Fruit fly (Drosophila melanogaster) whole organism, embryonic: ENCODE measurements around the gene toy.

Experiments
- BEAF-32 ChIP-seq: fragments of 200-800 bp; sonication (Bioruptor generic); optimal IDR thresholded peaks from 3 replicates; lab custom pipeline; 2017; ENCODE audit warnings: missing biosample characterization, missing genetic modification characterization, mild to moderate bottlenecking, moderate library complexity, missing genetic modification reagents
- BtbVII ChIP-seq: fragments of 200-800 bp; sonication (Bioruptor generic); optimal IDR thresholded peaks from 3 replicates; lab custom pipeline; 2017; ENCODE audit warnings: missing biosample characterization, mild to moderate bottlenecking, missing genetic modification characterization
- CG10321 ChIP-seq: fragments of 200-800 bp; sonication (Bioruptor generic); IDR thresholded peaks from 2 replicates; pipeline ENCODE4 v1.3.6; 2022; ENCODE audit warnings: missing biosample characterization, missing genetic modification characterization
- CG1233 ChIP-seq: fragments of 200-800 bp; sonication (Bioruptor generic); optimal IDR thresholded peaks from 4 replicates; lab custom pipeline; 2018; ENCODE audit warnings: missing biosample characterization, mild to moderate bottlenecking, missing genetic modification characterization
- CG12391 ChIP-seq: fragments of 200-800 bp; sonication (Bioruptor generic); optimal IDR thresholded peaks from 3 replicates; lab custom pipeline; 2018; ENCODE audit warnings: missing biosample characterization, mild to moderate bottlenecking, missing genetic modification characterization, moderate library complexity
- CG12659 ChIP-seq: fragments of 200-800 bp; sonication (Bioruptor generic); optimal IDR thresholded peaks from 3 replicates; lab custom pipeline; 2017; ENCODE audit warnings: mild to moderate bottlenecking, missing biosample characterization, missing genetic modification reagents, missing genetic modification characterization
- CG1647 ChIP-seq: fragments of 200-800 bp; sonication (Bioruptor generic); optimal IDR thresholded peaks from 3 replicates; lab custom pipeline; 2016; ENCODE audit warnings: missing biosample characterization, missing genetic modification characterization
- CG17186 ChIP-seq: fragments of 200-800 bp; sonication (Bioruptor generic); optimal IDR thresholded peaks from 3 replicates; lab custom pipeline; 2017; ENCODE audit warnings: missing biosample characterization, missing genetic modification reagents, missing genetic modification characterization
- CG18599 ChIP-seq: fragments of 200-800 bp; sonication (Bioruptor generic); optimal IDR thresholded peaks from 3 replicates; lab custom pipeline; 2017; ENCODE audit warnings: missing biosample characterization, missing genetic modification characterization, mild to moderate bottlenecking, moderate library complexity, missing genetic modification reagents
- CG18619 ChIP-seq: fragments of 200-800 bp; sonication (Bioruptor generic); optimal IDR thresholded peaks from 3 replicates; lab custom pipeline; 2017; ENCODE audit warnings: missing biosample characterization, mild to moderate bottlenecking, missing genetic modification characterization
- CG30431 ChIP-seq: fragments of 200-800 bp; sonication (Bioruptor generic); optimal IDR thresholded peaks from 2 replicates; lab custom pipeline; 2017; ENCODE audit warnings: missing biosample characterization, missing genetic modification characterization
- CG3407 ChIP-seq: fragments of 200-800 bp; sonication (Bioruptor generic); optimal IDR thresholded peaks from 2 replicates; lab custom pipeline; 2018; ENCODE audit warnings: missing biosample characterization, mild to moderate bottlenecking, missing genetic modification characterization
- CG34422 ChIP-seq: fragments of 200-800 bp; sonication (Bioruptor generic); IDR thresholded peaks from 3 replicates; pipeline ENCODE4 v1.3.6; 2022; ENCODE audit warnings: missing biosample characterization, missing genetic modification characterization
- CG42726 ChIP-seq: fragments of 200-800 bp; sonication (Bioruptor generic); IDR thresholded peaks from 2 replicates; pipeline ENCODE4 v1.3.6; 2022; ENCODE audit warnings: missing biosample characterization, missing genetic modification characterization; ENCODE audit not compliant: partially characterized antibody
- CG6654 ChIP-seq: fragments of 200-800 bp; sonication (Bioruptor generic); optimal IDR thresholded peaks from 2 replicates; lab custom pipeline; 2017; ENCODE audit warnings: missing biosample characterization, mild to moderate bottlenecking, missing genetic modification characterization
- CG8089 ChIP-seq: fragments of 200-800 bp; sonication (Bioruptor generic); optimal IDR thresholded peaks from 3 replicates; lab custom pipeline; 2016; ENCODE audit warnings: missing biosample characterization, missing genetic modification characterization
- CG8290 ChIP-seq, 3 experiments: fragments of 200-800 bp; sonication (Bioruptor generic); optimal IDR thresholded peaks; 2 replicates each; lab custom pipeline; 2016 to 2019; ENCODE audit warnings: missing biosample characterization in 3 of 3, missing genetic modification characterization in 3 of 3, mild to moderate bottlenecking in 2 of 3, moderate library complexity in 1 of 3
- Dll ChIP-seq: fragments of 200-800 bp; sonication (Bioruptor generic); IDR thresholded peaks from 4 replicates; pipeline ENCODE4 v1.3.6; 2022; ENCODE audit warnings: missing biosample characterization, missing genetic modification characterization; ENCODE audit not compliant: partially characterized antibody
- HmgD ChIP-seq: fragments of 200-800 bp; sonication (Bioruptor generic); optimal IDR thresholded peaks from 3 replicates; lab custom pipeline; 2016; ENCODE audit warnings: missing biosample characterization, missing genetic modification characterization
- Kr ChIP-seq: fragments of 200-800 bp; sonication (Bioruptor generic); optimal IDR thresholded peaks from 2 replicates; lab custom pipeline; 2017; ENCODE audit warnings: missing biosample characterization, mild to moderate bottlenecking, missing genetic modification characterization
- Rx ChIP-seq: fragments of 200-800 bp; sonication (Bioruptor generic); IDR thresholded peaks from 2 replicates; pipeline ENCODE4 v1.3.6; 2022; ENCODE audit warnings: missing biosample characterization, missing genetic modification characterization
- Scr ChIP-seq: fragments of 200-800 bp; sonication (Bioruptor generic); IDR thresholded peaks from 2 replicates; pipeline ENCODE4 v1.3.6; 2022; ENCODE audit warnings: missing biosample characterization, missing genetic modification characterization; ENCODE audit not compliant: partially characterized antibody
- Sox100B ChIP-seq: fragments of 200-800 bp; sonication (Bioruptor generic); optimal IDR thresholded peaks from 3 replicates; lab custom pipeline; 2018; ENCODE audit warnings: missing biosample characterization, mild to moderate bottlenecking, missing genetic modification characterization
- Sox102F ChIP-seq: fragments of 200-800 bp; sonication (Bioruptor generic); optimal IDR thresholded peaks from 2 replicates; lab custom pipeline; 2018; ENCODE audit warnings: missing biosample characterization, mild to moderate bottlenecking, missing genetic modification characterization, moderate library complexity
- Sry-β ChIP-seq: fragments of 200-800 bp; sonication (Bioruptor generic); optimal IDR thresholded peaks from 2 replicates; lab custom pipeline; 2018; ENCODE audit warnings: missing biosample characterization, mild to moderate bottlenecking, missing genetic modification characterization, moderate library complexity
- Vsx1 ChIP-seq: fragments of 200-800 bp; sonication (Bioruptor generic); optimal IDR thresholded peaks from 2 replicates; lab custom pipeline; 2017; ENCODE audit warnings: missing biosample characterization, mild to moderate bottlenecking, missing genetic modification characterization, missing genetic modification reagents
- al ChIP-seq: fragments of 200-800 bp; sonication (Bioruptor generic); IDR thresholded peaks from 2 replicates; pipeline ENCODE4 v1.3.6; 2022; ENCODE audit warnings: missing biosample characterization, missing genetic modification characterization
- ato ChIP-seq: fragments of 200-800 bp; sonication (Bioruptor generic); IDR thresholded peaks from 2 replicates; pipeline ENCODE4 v1.3.6; 2022; ENCODE audit warnings: missing biosample characterization, missing genetic modification characterization; ENCODE audit not compliant: partially characterized antibody
- az2 ChIP-seq: fragments of 200-800 bp; sonication (Bioruptor generic); optimal IDR thresholded peaks from 3 replicates; lab custom pipeline; 2016; ENCODE audit warnings: missing biosample characterization, missing genetic modification characterization
- chif ChIP-seq, 2 experiments: fragments of 200-800 bp; sonication (Bioruptor generic); optimal IDR thresholded peaks; 3 replicates each; lab custom pipeline; 2016; ENCODE audit warnings: missing biosample characterization in 2 of 2, missing genetic modification characterization in 2 of 2
- chn ChIP-seq: fragments of 200-800 bp; sonication (Bioruptor generic); optimal IDR thresholded peaks from 2 replicates; lab custom pipeline; 2016; ENCODE audit warnings: missing biosample characterization, missing genetic modification characterization
- corto ChIP-seq: fragments of 200-800 bp; sonication (Bioruptor generic); optimal IDR thresholded peaks from 2 replicates; lab custom pipeline; 2016; ENCODE audit warnings: missing biosample characterization, mild to moderate bottlenecking, missing genetic modification characterization, moderate library complexity
- crol ChIP-seq: fragments of 200-800 bp; sonication (Bioruptor generic); IDR thresholded peaks from 2 replicates; pipeline ENCODE4 v1.3.6; 2022; ENCODE audit warnings: missing biosample characterization, missing genetic modification characterization
- dpn ChIP-seq, 2 experiments: fragments of 200-800 bp; sonication (Bioruptor generic); optimal IDR thresholded peaks; 3 replicates each; lab custom pipeline; 2016; ENCODE audit warnings: missing biosample characterization in 2 of 2, missing genetic modification characterization in 2 of 2
- eve ChIP-seq, 2 experiments: fragments of >200 bp; optimal IDR thresholded peaks; 2 replicates each; lab custom pipeline; 2017; ENCODE audit warnings: missing biosample characterization in 2 of 2, missing genetic modification characterization in 2 of 2
- ham ChIP-seq: fragments of 200-800 bp; sonication (Bioruptor generic); IDR thresholded peaks from 2 replicates; pipeline ENCODE4 v1.3.6; 2022; ENCODE audit warnings: missing biosample characterization, missing genetic modification characterization
- hb ChIP-seq: fragments of 200-800 bp; sonication (Bioruptor generic); IDR thresholded peaks from 3 replicates; pipeline ENCODE4 v1.3.6; 2022; ENCODE audit warnings: missing biosample characterization, missing genetic modification characterization; ENCODE audit not compliant: partially characterized antibody
- hth ChIP-seq: fragments of >200 bp; optimal IDR thresholded peaks from 2 replicates; lab custom pipeline; 2017; ENCODE audit warnings: inconsistent platforms
- lilli ChIP-seq: fragments of 200-800 bp; sonication (Bioruptor generic); optimal IDR thresholded peaks from 3 replicates; lab custom pipeline; 2016; ENCODE audit warnings: missing biosample characterization, missing genetic modification characterization
- mld ChIP-seq: fragments of 200-800 bp; sonication (Bioruptor generic); IDR thresholded peaks from 3 replicates; pipeline ENCODE4 v1.3.6; 2022; ENCODE audit warnings: missing biosample characterization, missing genetic modification characterization; ENCODE audit not compliant: partially characterized antibody
- oc ChIP-seq: fragments of 200-800 bp; sonication (Bioruptor generic); optimal IDR thresholded peaks from 2 replicates; lab custom pipeline; 2018; ENCODE audit warnings: missing biosample characterization, mild to moderate bottlenecking, missing genetic modification characterization, moderate library complexity
- pan ChIP-seq, 4 experiments: fragments of >200 bp in 3 of 4; fragments of 200-800 bp in 1 of 4; sonication (Bioruptor generic) in 1 of 4; optimal IDR thresholded peaks in 3 of 4; IDR thresholded peaks in 1 of 4; 2 replicates each; pipeline versions ENCODE4 v1.3.6 to Lab custom; 2017 to 2022; ENCODE audit warnings: missing biosample characterization in 2 of 4, missing genetic modification characterization in 2 of 4, mixed read lengths in 1 of 4
- psq ChIP-seq: fragments of 200-800 bp; sonication (Bioruptor generic); optimal IDR thresholded peaks from 2 replicates; lab custom pipeline; 2017; ENCODE audit warnings: missing biosample characterization, missing genetic modification characterization
- seq ChIP-seq: fragments of 200-800 bp; sonication (Bioruptor generic); IDR thresholded peaks from 2 replicates; pipeline ENCODE4 v1.3.6; 2022; ENCODE audit warnings: missing biosample characterization, missing genetic modification characterization
- sug ChIP-seq: fragments of 200-800 bp; optimal IDR thresholded peaks from 2 replicates; lab custom pipeline; 2019; ENCODE audit warnings: missing biosample characterization, mild to moderate bottlenecking, missing genetic modification characterization, moderate library complexity
- tll ChIP-seq, 2 experiments: fragments of 200-800 bp in 1 of 2; fragments of >200 bp in 1 of 2; sonication (Bioruptor generic) in 1 of 2; optimal IDR thresholded peaks; 2 replicates each; lab custom pipeline; 2017 to 2019; ENCODE audit warnings: missing biosample characterization in 2 of 2, missing genetic modification characterization in 2 of 2, mild to moderate bottlenecking in 1 of 2, moderate library complexity in 1 of 2
- vvl ChIP-seq: fragments of 200-800 bp; sonication (Bioruptor generic); IDR thresholded peaks from 2 replicates; pipeline ENCODE4 v1.3.6; 2022; ENCODE audit warnings: missing biosample characterization, missing genetic modification characterization
- wor ChIP-seq: fragments of 200-800 bp; sonication (Bioruptor generic); IDR thresholded peaks from 2 replicates; pipeline ENCODE4 v1.3.6; 2022; ENCODE audit warnings: missing biosample characterization, missing genetic modification characterization
- z ChIP-seq: fragments of 200-800 bp; sonication (Bioruptor generic); IDR thresholded peaks from 3 replicates; pipeline ENCODE4 v1.3.6; 2022; ENCODE audit warnings: missing biosample characterization, missing genetic modification characterization

The toy gene

DNA sequence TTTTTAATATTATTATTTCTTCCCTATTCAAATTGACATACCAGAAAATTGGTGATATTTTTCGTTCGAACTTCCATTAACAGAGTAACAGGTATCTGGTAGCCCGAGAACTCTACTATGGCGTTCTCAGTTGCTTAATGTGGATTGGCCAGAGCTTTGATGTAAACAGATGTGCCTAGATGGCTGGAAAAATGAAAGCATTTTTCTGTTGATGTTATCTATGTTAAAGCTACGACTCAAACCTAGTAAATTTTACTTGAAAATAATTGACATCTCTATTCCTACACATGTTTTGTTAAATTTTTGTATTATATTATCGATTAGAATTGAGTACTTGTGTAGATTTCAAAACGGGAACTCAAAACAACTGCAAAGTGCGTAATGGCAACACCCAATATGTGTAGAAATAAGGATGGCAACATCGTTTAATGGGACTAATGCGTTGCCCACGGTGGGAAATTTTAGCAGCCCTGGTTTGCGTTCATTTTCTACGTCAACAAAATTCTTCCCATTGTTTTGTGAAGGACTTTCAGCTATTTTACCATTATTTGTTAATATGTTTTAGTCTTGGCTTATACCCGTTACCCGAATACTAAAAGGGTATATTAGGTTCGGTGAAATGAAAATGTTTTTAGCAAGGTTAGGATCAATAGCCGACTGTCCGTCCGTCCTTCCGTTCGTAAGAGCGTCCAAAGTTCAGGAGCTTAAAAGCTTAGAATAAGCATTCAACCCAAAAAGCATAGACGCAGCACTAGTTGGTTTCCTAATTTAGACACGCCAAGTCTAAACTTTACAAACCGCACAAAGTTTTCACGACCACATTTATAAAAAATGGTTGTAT is 9.7 kb upstream of the toy start (continued):
- peak; percentile 30 for TF ChIP-seq HmgD
- no peak for TF ChIP-seq CG1647 (GFP tag; lab: Kevin White, UChicago)
- TF ChIP-seq CG3407 (GFP tag; lab: Kevin White, UChicago), result no peak
- no peak for TF ChIP-seq crol (GFP tag; lab: Robert Waterston, UW)
- TF ChIP-seq az2, result peak; percentile 28
- no peak for TF ChIP-seq CG17186 (GFP tag; lab: Kevin White, UChicago)
- no peak for TF ChIP-seq Sry-β (GFP tag; lab: Kevin White, UChicago)
- TF ChIP-seq CG18599 (GFP tag; lab: Kevin White, UChicago), result no peak
- TF ChIP-seq Sox100B (GFP tag; lab: Kevin White, UChicago), result no peak
- TF ChIP-seq BEAF-32, result peak; percentile 33
- no peak for TF ChIP-seq CG42726 (GFP tag; lab: Robert Waterston, UW)
- no peak for TF ChIP-seq pan (optimal IDR thresholded peaks at IDR 0.05; lab: Kevin White, UChicago)
- no peak for TF ChIP-seq pan (GFP tag; optimal IDR thresholded peaks at IDR 0.05 in 1 of 2, IDR thresholded peaks at IDR 0.05 in 1 of 2)
- no peak for TF ChIP-seq wor (GFP tag; lab: Robert Waterston, UW)
- no peak for TF ChIP-seq CG18619 (GFP tag; lab: Kevin White, UChicago)
- TF ChIP-seq al, result no peak
- TF ChIP-seq CG30431 (GFP tag; lab: Kevin White, UChicago), result no peak
- TF ChIP-seq lilli (GFP tag; lab: Kevin White, UChicago), result peak; percentile 1
- TF ChIP-seq ato, result peak; percentile 87
- TF ChIP-seq hth (lab: Kevin White, UChicago), result no peak
- no peak for TF ChIP-seq CG8089 (GFP tag; lab: Kevin White, UChicago)
- TF ChIP-seq eve (GFP tag; optimal IDR thresholded peaks at IDR 0.05; lab: Kevin White, UChicago), result no peak
- TF ChIP-seq CG6654 (GFP tag; lab: Kevin White, UChicago), result no peak
- TF ChIP-seq oc (tag; lab: Kevin White, UChicago), result no peak
- TF ChIP-seq CG10321, result no peak
- no peak for TF ChIP-seq Sox102F
- TF ChIP-seq corto (GFP tag; lab: Kevin White, UChicago), result no peak
- no peak for TF ChIP-seq z (GFP tag; lab: Robert Waterston, UW)
- no peak for TF ChIP-seq chn (GFP tag; lab: Kevin White, UChicago)
- TF ChIP-seq chif (GFP tag; optimal IDR thresholded peaks at IDR 0.05; lab: Kevin White, UChicago), result no peak
- no peak for TF ChIP-seq Kr

DNA sequence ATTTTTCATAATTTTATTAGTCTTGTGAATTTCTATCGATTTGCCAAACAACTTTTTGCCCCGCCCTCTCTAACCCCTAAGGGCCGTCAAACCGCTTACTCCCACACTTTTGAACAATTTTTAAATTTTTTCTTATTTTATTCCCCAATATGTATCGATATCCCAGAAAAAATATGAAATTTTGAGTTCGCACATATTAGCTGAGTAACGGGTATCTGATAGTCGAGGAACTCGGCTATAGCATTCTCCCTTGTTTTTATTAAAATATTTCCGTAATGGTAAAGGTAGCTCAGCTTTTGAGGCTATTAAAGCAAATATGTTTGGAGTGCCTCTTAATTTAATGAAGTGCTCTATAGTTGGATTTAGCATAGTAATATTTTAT is 9.1 kb upstream of the toy start:
- TF ChIP-seq Scr (GFP tag; lab: Robert Waterston, UW) (peak; percentile 45; the same call in 1 of the 2 replicates), CG1233 (GFP tag; lab: Kevin White, UChicago) (no peak), tll (GFP tag; optimal IDR thresholded peaks at IDR 0.05; lab: Kevin White, UChicago) (no peak), sug (no peak), Rx (GFP tag; lab: Robert Waterston, UW) (no peak), CG12391 (tag; lab: Kevin White, UChicago) (peak; percentile 3), CG8290 (GFP tag; optimal IDR thresholded peaks at IDR 0.05; lab: Kevin White, UChicago) (no peak), CG8290 (tag; optimal IDR thresholded peaks at IDR 0.05; lab: Kevin White, UChicago) (no peak), psq (GFP tag; lab: Kevin White, UChicago) (no peak), mld (GFP tag; lab: Robert Waterston, UW) (peak; percentile 59; the same call in 2 of the 3 replicates), Dll (GFP tag; lab: Robert Waterston, UW) (peak; percentile 48; the same call in 1 of the 4 replicates), dpn (GFP tag; optimal IDR thresholded peaks at IDR 0.05; lab: Kevin White, UChicago) (no peak), seq (GFP tag; lab: Robert Waterston, UW) (no peak), ham (no peak), hb (peak; percentile 72; the same call in 1 of the 3 replicates), vvl (GFP tag; lab: Robert Waterston, UW) (no peak), CG12659 (GFP tag; lab: Kevin White, UChicago) (no peak), Vsx1 (GFP tag; lab: Kevin White, UChicago) (no peak), BtbVII (GFP tag; lab: Kevin White, UChicago) (no peak), CG34422 (GFP tag; lab: Robert Waterston, UW) (no peak)
